Fruit fly (Drosophila melanogaster): ENCODE measurements around the gene CG8202.

Gene CG8202

DNA sequence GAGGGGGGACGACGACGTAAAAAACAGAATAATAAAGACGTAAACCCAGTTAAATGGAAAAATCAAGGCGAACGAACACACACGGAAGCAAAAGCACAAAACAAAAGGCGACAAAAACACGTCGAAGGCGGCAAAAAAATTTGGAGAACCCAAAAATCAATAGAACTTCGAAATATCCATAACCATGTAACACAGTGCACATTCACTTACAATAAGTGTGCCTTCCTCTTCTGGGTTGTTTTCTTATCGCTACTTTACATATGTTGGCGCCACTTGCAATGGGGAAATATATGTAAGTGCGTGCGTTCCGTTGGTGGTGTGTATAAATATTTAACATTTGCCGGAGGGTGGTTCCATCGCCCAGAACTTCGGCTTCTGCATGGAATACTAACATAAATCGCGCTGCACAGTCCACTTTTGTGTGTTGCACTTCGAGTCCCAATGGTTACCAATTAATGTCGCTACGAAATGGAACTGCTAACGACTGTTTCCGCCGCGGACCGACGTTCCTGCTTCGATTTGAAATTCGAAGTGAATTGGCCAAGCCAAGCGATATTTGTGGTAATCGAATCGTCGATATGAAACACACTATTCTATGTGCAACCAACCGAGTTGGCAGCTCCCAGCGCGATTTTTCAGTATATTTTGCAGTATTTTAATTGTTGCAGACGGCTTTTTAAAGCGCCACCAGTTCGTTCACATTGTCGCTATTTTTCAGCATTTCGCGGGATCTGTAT, 15.4 kb downstream of the CG8202 start, which contains the start of the genes CG9801 and Nasp (continued):
- no peak for TF ChIP-seq sc (optimal IDR thresholded peaks at IDR 0.05)
- TF ChIP-seq sc (GFP tag; optimal IDR thresholded peaks at IDR 0.05): no peak
- TF ChIP-seq CG2678 (tag; optimal IDR thresholded peaks at IDR 0.05): peak; percentile 30
- TF ChIP-seq Dip2 (GFP tag; IDR thresholded peaks at IDR 0.05): no peak
- no peak for TF ChIP-seq gt (GFP tag; IDR thresholded peaks at IDR 0.05)
- no peak for TF ChIP-seq CG2202 (tag; optimal IDR thresholded peaks at IDR 0.05)
- TF ChIP-seq fd96Cb (tag; optimal IDR thresholded peaks at IDR 0.05): no peak
- no peak for TF ChIP-seq CG17568 (GFP tag; optimal IDR thresholded peaks at IDR 0.05)
- no peak for TF ChIP-seq fru (optimal IDR thresholded peaks at IDR 0.05)
- TF ChIP-seq CG7786 (GFP tag; optimal IDR thresholded peaks at IDR 0.05): no peak
- peak; percentile 41 for TF ChIP-seq run (tag; optimal IDR thresholded peaks at IDR 0.05)
- peak; percentile 55 for TF ChIP-seq CG9932 (GFP tag; IDR thresholded peaks at IDR 0.05)
- no peak for TF ChIP-seq CG4707 (GFP tag; optimal IDR thresholded peaks at IDR 0.05)
- peak; percentile 18 for TF ChIP-seq CG10979 (tag; optimal IDR thresholded peaks at IDR 0.05)
- no peak for TF ChIP-seq nerfin-1 (tag; optimal IDR thresholded peaks at IDR 0.05)
- TF ChIP-seq Dad (GFP tag; optimal IDR thresholded peaks at IDR 0.05): peak; percentile 35
- TF ChIP-seq CG10959 (GFP tag; IDR thresholded peaks at IDR 0.05): no peak
- no peak for TF ChIP-seq ap (GFP tag; IDR thresholded peaks at IDR 0.05)
- peak; percentile 82; the same call in 2 of the 4 replicates for TF ChIP-seq chinmo (GFP tag; IDR thresholded peaks at IDR 0.05; ENCODE audit: partially characterized antibody)
- TF ChIP-seq tna (GFP tag; IDR thresholded peaks at IDR 0.05; ENCODE audit: partially characterized antibody): peak; percentile 57
- peak; percentile 31 for TF ChIP-seq repo (GFP tag; optimal IDR thresholded peaks at IDR 0.05)
- TF ChIP-seq CG12391 (tag; optimal IDR thresholded peaks at IDR 0.05): peak; percentile 44
- TF ChIP-seq kah (GFP tag; optimal IDR thresholded peaks at IDR 0.05): peak; percentile 20
- no peak for TF ChIP-seq CG1602 (GFP tag; optimal IDR thresholded peaks at IDR 0.05)
- TF ChIP-seq ATbp (GFP tag; optimal IDR thresholded peaks at IDR 0.05): no peak
- TF ChIP-seq CTCF (GFP tag; optimal IDR thresholded peaks at IDR 0.05): peak; percentile 67
- no peak for TF ChIP-seq B-H2 (GFP tag; optimal IDR thresholded peaks at IDR 0.05)
- peak; percentile 44 for TF ChIP-seq slp2 (GFP tag; optimal IDR thresholded peaks at IDR 0.05)
- TF ChIP-seq Scr (GFP tag; IDR thresholded peaks at IDR 0.05; ENCODE audit: partially characterized antibody): peak; percentile 70
- TF ChIP-seq pnt (GFP tag; optimal IDR thresholded peaks at IDR 0.05): no peak
- no peak for TF ChIP-seq CG1647 (GFP tag; optimal IDR thresholded peaks at IDR 0.05)
- peak; percentile 28 for TF ChIP-seq zfh2 (GFP tag; optimal IDR thresholded peaks at IDR 0.05)
- no peak for TF ChIP-seq seq (GFP tag; IDR thresholded peaks at IDR 0.05)
- TF ChIP-seq CG10274 (GFP tag; optimal IDR thresholded peaks at IDR 0.05): no peak
- TF ChIP-seq NK7.1 (GFP tag; optimal IDR thresholded peaks at IDR 0.05): peak; percentile 15
- TF ChIP-seq GATAe (GFP tag; conservative IDR thresholded peaks at IDR 0.05): no peak
- peak; percentile 31 for TF ChIP-seq CG30403 (GFP tag; optimal IDR thresholded peaks at IDR 0.05)
- TF ChIP-seq cas (GFP tag; IDR thresholded peaks at IDR 0.05): no peak
- TF ChIP-seq CG32772 (GFP tag; IDR thresholded peaks at IDR 0.05): 0 out of 2 replicates have a peak, but pooled peaks have one; percentile 29
- TF ChIP-seq Atf3 (GFP tag; optimal IDR thresholded peaks at IDR 0.05): no peak
- TF ChIP-seq CG12155 (GFP tag; optimal IDR thresholded peaks at IDR 0.05): peak; percentile 20
- TF ChIP-seq CG33557 (GFP tag; optimal IDR thresholded peaks at IDR 0.05): no peak
- peak in 1 of 2 experiments; percentile 73 for TF ChIP-seq Eip74EF (GFP tag; optimal IDR thresholded peaks at IDR 0.05)
- TF ChIP-seq Doc2 (GFP tag; IDR thresholded peaks at IDR 0.05): no peak
- TF ChIP-seq CG10565 (GFP tag; optimal IDR thresholded peaks at IDR 0.05): no peak
- peak; percentile 54; the same call in 1 of the 2 replicates for TF ChIP-seq CG42726 (GFP tag; IDR thresholded peaks at IDR 0.05; ENCODE audit: partially characterized antibody)
- peak; percentile 12 for TF ChIP-seq CG18476 (GFP tag; optimal IDR thresholded peaks at IDR 0.05)
- peak; percentile 21 for TF ChIP-seq vfl (GFP tag; optimal IDR thresholded peaks at IDR 0.05)
- TF ChIP-seq bigmax (GFP tag; optimal IDR thresholded peaks at IDR 0.05): no peak
- TF ChIP-seq lab (GFP tag; optimal IDR thresholded peaks at IDR 0.05): peak; percentile 63
- no peak for TF ChIP-seq usp (GFP tag; optimal IDR thresholded peaks at IDR 0.05)

All from whole organism, embryonic.